Worm (Caenorhabditis elegans): ENCODE measurements around the gene C18B2.2.

- TF ChIP-seq flt-1 (GFP tag; IDR thresholded peaks at IDR 0.05) (no peak), ama-1 (optimal IDR thresholded peaks at IDR 0.05) (no peak), sea-1 (GFP tag; conservative IDR thresholded peaks at IDR 0.05) (no peak), aly-1 (tag; optimal IDR thresholded peaks at IDR 0.05) (no peak), hmbx-1 (tag; optimal IDR thresholded peaks at IDR 0.05) (no peak), tbx-11 (GFP tag; IDR thresholded peaks at IDR 0.05) (no peak), pes-1 (GFP tag; IDR thresholded peaks at IDR 0.05) (no peak), hnd-1 (tag; optimal IDR thresholded peaks at IDR 0.05) (no peak), tbx-37 (GFP tag; conservative IDR thresholded peaks at IDR 0.05) (no peak)
Observed at ce11 chrX:3617218-3617617, 6.0 kb upstream of the C18B2.2 start, which contains the start of gene del-9.
